Worm (Caenorhabditis elegans): ENCODE results near the gene srj-57.

srj-57 gene

ce11 chrV:2815956-2816355, 39.4 kb downstream of the srj-57 start, which contains the start of gene F54E2.5:
Gene F54E2.5 (minus strand): TSS chrV:2816056.
- TF ChIP-seq ceh-14 (tag; optimal IDR thresholded peaks at IDR 0.05) (no peak), unc-42 (tag; optimal IDR thresholded peaks at IDR 0.05) (no peak), ceh-45 (GFP tag; IDR thresholded peaks at IDR 0.05) (no peak), lin-11 (tag; optimal IDR thresholded peaks at IDR 0.05) (no peak)

ce11 chrV:2813856-2814255, 41.5 kb downstream of the srj-57 start, which contains the start of gene F54E2.9:
Gene F54E2.9 (minus strand): TSS chrV:2813987.
- TF ChIP-seq pqm-1 (tag; optimal IDR thresholded peaks at IDR 0.05) = no peak
- TF ChIP-seq gmeb-2 (tag; optimal IDR thresholded peaks at IDR 0.05) = no peak
- no peak for TF ChIP-seq elt-2 (tag; optimal IDR thresholded peaks at IDR 0.05)
- no peak for TF ChIP-seq pat-9 (tag; optimal IDR thresholded peaks at IDR 0.05)
- TF ChIP-seq lin-11 (tag; optimal IDR thresholded peaks at IDR 0.05) = no peak
- TF ChIP-seq ceh-6 (GFP tag; optimal IDR thresholded peaks at IDR 0.05) = no peak
- TF ChIP-seq ceh-19 (GFP tag; optimal IDR thresholded peaks at IDR 0.05) = no peak
- no peak for TF ChIP-seq lim-6 (tag; optimal IDR thresholded peaks at IDR 0.05)
- no peak for TF ChIP-seq hlh-30 (tag; optimal IDR thresholded peaks at IDR 0.05; ENCODE audit: insufficient read depth)
- no peak for TF ChIP-seq ttx-3 (tag; optimal IDR thresholded peaks at IDR 0.05)
- TF ChIP-seq sox-2 (GFP tag; IDR thresholded peaks at IDR 0.05) = no peak
- no peak for TF ChIP-seq dmd-4 (tag; optimal IDR thresholded peaks at IDR 0.05; ENCODE audit: borderline replicate concordance)
- no peak for TF ChIP-seq ceh-22 (tag; optimal IDR thresholded peaks at IDR 0.05)
- TF ChIP-seq sox-4 (tag; optimal IDR thresholded peaks at IDR 0.05) = no peak
- no peak for TF ChIP-seq rnt-1 (tag; optimal IDR thresholded peaks at IDR 0.05)
- no peak for TF ChIP-seq madf-2 (tag; optimal IDR thresholded peaks at IDR 0.05)
- no peak for TF ChIP-seq hlh-15 (tag; optimal IDR thresholded peaks at IDR 0.05)
- no peak for TF ChIP-seq ref-2 (tag; optimal IDR thresholded peaks at IDR 0.05)
- TF ChIP-seq ceh-48 (tag; optimal IDR thresholded peaks at IDR 0.05) = no peak

- TF ChIP-seq ahr-1 (tag; optimal IDR thresholded peaks at IDR 0.05) (no peak), elt-2 (tag; optimal IDR thresholded peaks at IDR 0.05) (peak; percentile 45)
Observed at ce11 chrV:2810164-2810563, 45.2 kb downstream of the srj-57 start, which contains the start of gene F54E2.1. Gene F54E2.1 (plus strand): TSS chrV:2810398.

ce11 chrV:2809443-2809842, 45.9 kb downstream of the srj-57 start:
- TF ChIP-seq sdc-2 (tag; optimal IDR thresholded peaks at IDR 0.05) (no peak), ceh-18 (tag; optimal IDR thresholded peaks at IDR 0.05) (peak; percentile 45), rnt-1 (tag; optimal IDR thresholded peaks at IDR 0.05) (peak; percentile 82), unc-42 (tag; optimal IDR thresholded peaks at IDR 0.05) (no peak)

ce11 chrV:2807760-2808159, 47.6 kb downstream of the srj-57 start, which contains the start of gene ketn-1:
Gene ketn-1 (minus strand): TSS chrV:2807860.
- no peak for TF ChIP-seq ceh-48 (tag; optimal IDR thresholded peaks at IDR 0.05)
- TF ChIP-seq ceh-19 (GFP tag; optimal IDR thresholded peaks at IDR 0.05) = no peak
- no peak for TF ChIP-seq hlh-8 (tag; optimal IDR thresholded peaks at IDR 0.05)
- no peak for TF ChIP-seq unc-86 (tag; optimal IDR thresholded peaks at IDR 0.05)
- TF ChIP-seq fkh-10 (GFP tag; optimal IDR thresholded peaks at IDR 0.05) = no peak
- no peak for TF ChIP-seq K09A11.1 (tag; optimal IDR thresholded peaks at IDR 0.05; ENCODE audit: insufficient read depth)
- TF ChIP-seq pat-9 (tag; optimal IDR thresholded peaks at IDR 0.05) = no peak
- TF ChIP-seq mec-3 (tag; optimal IDR thresholded peaks at IDR 0.05; ENCODE audit: borderline replicate concordance) = no peak
- no peak for TF ChIP-seq ztf-16 (tag; optimal IDR thresholded peaks at IDR 0.05)
- TF ChIP-seq hlh-30 (tag; optimal IDR thresholded peaks at IDR 0.05; ENCODE audit: insufficient read depth) = no peak
- no peak for TF ChIP-seq fax-1 (tag; optimal IDR thresholded peaks at IDR 0.05)
- no peak for TF ChIP-seq nhr-232 (tag; optimal IDR thresholded peaks at IDR 0.05)
- no peak for TF ChIP-seq pqm-1 (tag; optimal IDR thresholded peaks at IDR 0.05)
- TF ChIP-seq sox-2 (GFP tag; IDR thresholded peaks at IDR 0.05) = no peak
- TF ChIP-seq fkh-6 (tag; optimal IDR thresholded peaks at IDR 0.05) = no peak
- no peak for TF ChIP-seq tbx-7 (tag; optimal IDR thresholded peaks at IDR 0.05)
